Fruit fly (Drosophila melanogaster): ENCODE measurements around the gene Irk2.

Gene Irk2

dm6 chr3R:23527396-23527795, 8.2 kb upstream of the Irk2 start (continued):
- TF ChIP-seq CG34406 (GFP tag; optimal IDR thresholded peaks at IDR 0.05) (no peak), CG31627 (GFP tag; optimal IDR thresholded peaks at IDR 0.05) (no peak), Sox14 (GFP tag; optimal IDR thresholded peaks at IDR 0.05) (no peak), CG8119 (GFP tag; IDR thresholded peaks at IDR 0.05) (peak; percentile 68; the same call in 2 of the 3 replicates), Ets96B (tag; optimal IDR thresholded peaks at IDR 0.05) (no peak), Gug (GFP tag; IDR thresholded peaks at IDR 0.05) (no peak), CG7368 (GFP tag; optimal IDR thresholded peaks at IDR 0.05) (no peak), Blimp-1 (GFP tag; optimal IDR thresholded peaks at IDR 0.05) (no peak), CG10631 (GFP tag; optimal IDR thresholded peaks at IDR 0.05) (no peak), eg (GFP tag; IDR thresholded peaks at IDR 0.05) (peak; percentile 68), CG1621 (tag; optimal IDR thresholded peaks at IDR 0.05) (no peak), CG9139 (GFP tag; optimal IDR thresholded peaks at IDR 0.05) (no peak), Sox15 (GFP tag; optimal IDR thresholded peaks at IDR 0.05) (no peak), net (GFP tag; optimal IDR thresholded peaks at IDR 0.05) (no peak), salr (GFP tag; optimal IDR thresholded peaks at IDR 0.05) (no peak), CG6276 (GFP tag; optimal IDR thresholded peaks at IDR 0.05) (peak; percentile 62)

- no peak for TF ChIP-seq CG6163 (GFP tag; IDR thresholded peaks at IDR 0.05)
Measured at dm6 chr3R:23526069-23526468, 6.8 kb upstream of the Irk2 start.

- TF ChIP-seq CG6808 (GFP tag; optimal IDR thresholded peaks at IDR 0.05) (no peak), Sox102F (GFP tag; optimal IDR thresholded peaks at IDR 0.05) (no peak), achi (GFP tag; optimal IDR thresholded peaks at IDR 0.05) (no peak), salr (GFP tag; optimal IDR thresholded peaks at IDR 0.05) (no peak), fd85E (GFP tag; optimal IDR thresholded peaks at IDR 0.05) (no peak), CG3032 (tag; optimal IDR thresholded peaks at IDR 0.05) (no peak), CG8632 (GFP tag; optimal IDR thresholded peaks at IDR 0.05) (no peak), CG8119 (GFP tag; IDR thresholded peaks at IDR 0.05) (no peak), Gug (GFP tag; IDR thresholded peaks at IDR 0.05) (no peak), Sox14 (GFP tag; optimal IDR thresholded peaks at IDR 0.05) (no peak), CG8319 (GFP tag; optimal IDR thresholded peaks at IDR 0.05) (no peak), Hr38 (GFP tag; optimal IDR thresholded peaks at IDR 0.05) (no peak), CG11762 (GFP tag; optimal IDR thresholded peaks at IDR 0.05; ENCODE audit: insufficient read depth) (no peak), esn (GFP tag; optimal IDR thresholded peaks at IDR 0.05) (no peak), spab (GFP tag; optimal IDR thresholded peaks at IDR 0.05) (no peak)
Measured at dm6 chr3R:23522296-23522695, 3.1 kb upstream of the Irk2 start.

dm6 chr3R:23521483-23521882, 2.2 kb upstream of the Irk2 start, which contains the start of gene CG10177:
CG10177 (minus strand) TSS chr3R:23521583.
- TF ChIP-seq Smox (GFP tag; optimal IDR thresholded peaks at IDR 0.05) (no peak), lz (GFP tag; optimal IDR thresholded peaks at IDR 0.05) (no peak), fd59A (GFP tag; optimal IDR thresholded peaks at IDR 0.05) (no peak), CG10631 (GFP tag; optimal IDR thresholded peaks at IDR 0.05) (no peak), CG15336 (GFP tag; IDR thresholded peaks at IDR 0.05) (no peak), net (GFP tag; optimal IDR thresholded peaks at IDR 0.05) (no peak), CG6854 (GFP tag; optimal IDR thresholded peaks at IDR 0.05) (no peak), spab (GFP tag; optimal IDR thresholded peaks at IDR 0.05) (no peak)

- TF ChIP-seq svp (GFP tag) (peak; percentile 56), Ets96B (tag; optimal IDR thresholded peaks at IDR 0.05) (no peak), CG6276 (GFP tag; optimal IDR thresholded peaks at IDR 0.05) (no peak), Lpt (GFP tag; optimal IDR thresholded peaks at IDR 0.05) (no peak), dsx (GFP tag; optimal IDR thresholded peaks at IDR 0.05; ENCODE audit: poor library complexity, severe bottlenecking) (no peak), Eip78C (GFP tag) (peak; percentile 47), CG6808 (GFP tag; optimal IDR thresholded peaks at IDR 0.05) (no peak), Sox102F (GFP tag; optimal IDR thresholded peaks at IDR 0.05) (no peak), CG11762 (GFP tag; optimal IDR thresholded peaks at IDR 0.05; ENCODE audit: insufficient read depth) (no peak), CG9139 (GFP tag; optimal IDR thresholded peaks at IDR 0.05) (no peak), CG6792 (GFP tag; optimal IDR thresholded peaks at IDR 0.05) (no peak), CG8632 (GFP tag; optimal IDR thresholded peaks at IDR 0.05) (no peak), CG11294 (GFP tag; IDR thresholded peaks at IDR 0.05) (no peak), CG3032 (tag; optimal IDR thresholded peaks at IDR 0.05) (no peak)
Measured at dm6 chr3R:23511356-23511755, 7.9 kb downstream of the Irk2 start.
